Fruit fly (Drosophila melanogaster) whole organism, pupa: ENCODE data around the gene Cyp308a1.

Source experiments
- CG10348 ChIP-seq: fragments of 200-800 bp; sonication (Bioruptor generic); IDR thresholded peaks from 2 replicates; pipeline ENCODE4 v1.3.6; 2022; ENCODE audit warnings: missing biosample characterization, missing genetic modification characterization
- CG14655 ChIP-seq: fragments of 200-800 bp; sonication (Bioruptor generic); optimal IDR thresholded peaks from 3 replicates; lab custom pipeline; 2017; ENCODE audit warnings: mild to moderate bottlenecking, missing biosample characterization, missing genetic modification reagents, missing genetic modification characterization
- CG15710 ChIP-seq: fragments of 200-800 bp; sonication (Bioruptor generic); optimal IDR thresholded peaks from 2 replicates; lab custom pipeline; 2018; ENCODE audit warnings: missing biosample characterization, mild to moderate bottlenecking, missing genetic modification characterization, moderate library complexity
- CG17806 ChIP-seq: fragments of 200-800 bp; sonication (Bioruptor generic); optimal IDR thresholded peaks from 2 replicates; lab custom pipeline; 2018; ENCODE audit warnings: missing biosample characterization, mild to moderate bottlenecking, missing genetic modification characterization, moderate library complexity
- CG32121 ChIP-seq: fragments of 200-800 bp; sonication (Bioruptor generic); IDR thresholded peaks from 2 replicates; pipeline ENCODE4 v1.3.6; 2022; ENCODE audit warnings: missing biosample characterization, missing genetic modification characterization
- CG34367 ChIP-seq: fragments of 200-800 bp; sonication (Bioruptor generic); optimal IDR thresholded peaks from 2 replicates; lab custom pipeline; 2018; ENCODE audit warnings: missing biosample characterization, mild to moderate bottlenecking, missing genetic modification characterization
- CG4496 ChIP-seq: fragments of 200-800 bp; sonication (Bioruptor generic); IDR thresholded peaks from 3 replicates; pipeline ENCODE4 v1.3.6; 2022; ENCODE audit warnings: missing biosample characterization, missing genetic modification characterization
- CG8159 ChIP-seq: fragments of 200-800 bp; sonication (Bioruptor generic); optimal IDR thresholded peaks from 3 replicates; lab custom pipeline; 2018; ENCODE audit warnings: missing biosample characterization, mild to moderate bottlenecking, missing genetic modification characterization, moderate library complexity
- CG8301 ChIP-seq: fragments of 200-800 bp; sonication (Bioruptor generic); optimal IDR thresholded peaks from 2 replicates; lab custom pipeline; 2018; ENCODE audit warnings: missing biosample characterization, mild to moderate bottlenecking, missing genetic modification characterization
- EcR ChIP-seq: fragments of 200-800 bp; sonication (Bioruptor generic); optimal IDR thresholded peaks from 3 replicates; lab custom pipeline; 2019; ENCODE audit warnings: missing biosample characterization, missing genetic modification characterization, mild to moderate bottlenecking, moderate library complexity, missing genetic modification reagents
- Ets98B ChIP-seq: fragments of 200-800 bp; sonication (Bioruptor generic); IDR thresholded peaks from 2 replicates; pipeline ENCODE4 v1.3.6; 2022; ENCODE audit warnings: missing biosample characterization, missing genetic modification characterization
- Pif1A ChIP-seq: fragments of 200-800 bp; sonication (Bioruptor generic); optimal IDR thresholded peaks from 3 replicates; lab custom pipeline; 2016; ENCODE audit warnings: missing biosample characterization, missing genetic modification characterization
- Snoo ChIP-seq: fragments of 200-800 bp; sonication (Bioruptor generic); optimal IDR thresholded peaks from 3 replicates; lab custom pipeline; 2017; ENCODE audit warnings: missing biosample characterization, mild to moderate bottlenecking, missing genetic modification characterization, inconsistent platforms
- fd96Ca ChIP-seq: fragments of 200-800 bp; sonication (Bioruptor generic); IDR thresholded peaks from 3 replicates; pipeline ENCODE4 v1.3.6; 2022; ENCODE audit warnings: missing biosample characterization, missing genetic modification characterization

dm6 chrX:18672900-18673529 lies 36.6 kb upstream of the Cyp308a1 start:
- TF ChIP-seq CG17806 = no peak
- TF ChIP-seq CG4496 = no peak
- no peak for TF ChIP-seq CG32121 (GFP tag; lab: Robert Waterston, UW)
- no peak for TF ChIP-seq CG14655 (GFP tag; lab: Kevin White, UChicago)
- TF ChIP-seq Ets98B (GFP tag; lab: Robert Waterston, UW) = no peak
- TF ChIP-seq EcR = no peak
- no peak for TF ChIP-seq CG34367 (tag; lab: Kevin White, UChicago)
- TF ChIP-seq CG8301 (tag; lab: Kevin White, UChicago) = no peak
- no peak for TF ChIP-seq CG8159 (tag; lab: Kevin White, UChicago)
- TF ChIP-seq CG10348 = no peak
- TF ChIP-seq Pif1A = no peak
- no peak for TF ChIP-seq Snoo (tag; lab: Kevin White, UChicago)
- no peak for TF ChIP-seq fd96Ca
- no peak for TF ChIP-seq CG15710
